Worm (Caenorhabditis elegans) whole organism, L1 larva: ENCODE results near the gene C44B11.1.

Experiments used
- C04F5.9 ChIP-seq: sonication (generic microtip); optimal IDR thresholded peaks from 2 replicates; lab custom pipeline; 2016; ENCODE audit warnings: missing genetic modification characterization, missing compliant biosample characterization
- F16B12.6 ChIP-seq: fragments of 150-350 bp; optimal IDR thresholded peaks from 2 replicates; lab custom pipeline; 2014; ENCODE audit warnings: missing biosample characterization, missing genetic modification characterization
- Y116A8C.19 ChIP-seq: sonication (generic microtip); optimal IDR thresholded peaks from 2 replicates; lab custom pipeline; 2016; ENCODE audit warnings: missing compliant biosample characterization, missing genetic modification characterization, borderline replicate concordance
- aha-1 ChIP-seq: fragments of 150-350 bp; optimal IDR thresholded peaks from 2 replicates; lab custom pipeline; 2014; ENCODE audit warnings: missing biosample characterization, missing genetic modification characterization
- blmp-1 ChIP-seq: fragments of 150-350 bp; optimal IDR thresholded peaks from 2 replicates; lab custom pipeline; 2014; ENCODE audit warnings: missing biosample characterization, missing genetic modification characterization
- ceh-63 ChIP-seq: fragments of 200-800 bp; sonication (Bioruptor generic); optimal IDR thresholded peaks from 2 replicates; lab custom pipeline; 2018; ENCODE audit warnings: mild to moderate bottlenecking, missing genetic modification characterization, missing compliant biosample characterization
- ceh-88 ChIP-seq: fragments of 200-800 bp; sonication (Bioruptor generic); IDR thresholded peaks from 2 replicates; pipeline ENCODE4 v1.3.6; 2022; ENCODE audit warnings: missing genetic modification characterization, missing compliant biosample characterization
- ceh-90 ChIP-seq: sonication (generic microtip); optimal IDR thresholded peaks from 2 replicates; lab custom pipeline; 2016; ENCODE audit warnings: missing genetic modification characterization, missing compliant biosample characterization
- ces-1 ChIP-seq: fragments of 150-350 bp; optimal IDR thresholded peaks from 2 replicates; lab custom pipeline; 2014; ENCODE audit warnings: missing biosample characterization, missing genetic modification reagents, missing genetic modification characterization
- dpl-1 ChIP-seq, 3 experiments: fragments of 150-350 bp in 2 of 3; sonication (generic microtip) in 1 of 3; optimal IDR thresholded peaks; 2 replicates each; lab custom pipeline; 2014 to 2017; ENCODE audit warnings: missing biosample characterization in 3 of 3, missing genetic modification characterization in 3 of 3, missing genetic modification reagents in 3 of 3
- dsc-1 ChIP-seq: sonication (generic microtip); optimal IDR thresholded peaks from 2 replicates; lab custom pipeline; 2016; ENCODE audit warnings: mild to moderate bottlenecking, missing genetic modification characterization, missing compliant biosample characterization
- efl-1 ChIP-seq, 4 experiments: fragments of 150-350 bp; optimal IDR thresholded peaks in 3 of 4; peaks in 1 of 4; 1 replicate in 1 of 4; 2 replicates in 3 of 4; lab custom pipeline; 2014; ENCODE audit warnings: missing biosample characterization in 2 of 4, missing genetic modification characterization in 2 of 4, missing genetic modification reagents in 2 of 4
- efl-3 ChIP-seq: fragments of 200-800 bp; sonication (Bioruptor generic); optimal IDR thresholded peaks from 2 replicates; lab custom pipeline; 2018; ENCODE audit warnings: mild to moderate bottlenecking, missing genetic modification characterization, missing compliant biosample characterization
- egl-27 ChIP-seq, 2 experiments: fragments of 150-350 bp in 1 of 2; sonication (generic microtip); optimal IDR thresholded peaks; 3 replicates each; lab custom pipeline; 2017 to 2018; ENCODE audit warnings: missing biosample characterization in 2 of 2, missing genetic modification characterization in 2 of 2, missing genetic modification reagents in 2 of 2
- elt-2 ChIP-seq: sonication (generic microtip); optimal IDR thresholded peaks from 2 replicates; lab custom pipeline; 2016; ENCODE audit warnings: missing genetic modification characterization, mild to moderate bottlenecking, inconsistent platforms, missing compliant biosample characterization, missing genetic modification reagents
- elt-3 ChIP-seq, 6 experiments: fragments of 150-350 bp in 1 of 6; sonication (generic microtip); optimal IDR thresholded peaks; 2 replicates each; lab custom pipeline; 2017 to 2018; ENCODE audit warnings: missing biosample characterization in 6 of 6, missing genetic modification characterization in 6 of 6, inconsistent platforms in 1 of 6
- ets-5 ChIP-seq: fragments of 200-800 bp; sonication (Bioruptor generic); IDR thresholded peaks from 2 replicates; pipeline ENCODE4 v1.3.6; 2022; ENCODE audit warnings: missing genetic modification characterization, missing compliant biosample characterization
- fkh-4 ChIP-seq: sonication (generic microtip); optimal IDR thresholded peaks from 2 replicates; lab custom pipeline; 2016; ENCODE audit warnings: missing compliant biosample characterization, missing genetic modification characterization, borderline replicate concordance
- fkh-8 ChIP-seq: sonication (generic microtip); optimal IDR thresholded peaks from 2 replicates; lab custom pipeline; 2016; ENCODE audit warnings: mild to moderate bottlenecking, missing genetic modification characterization, missing compliant biosample characterization
- fos-1 ChIP-seq: fragments of 150-350 bp; optimal IDR thresholded peaks from 2 replicates; lab custom pipeline; 2014; ENCODE audit warnings: missing biosample characterization, missing genetic modification characterization
- grh-1 ChIP-seq: fragments of 200-800 bp; sonication (Bioruptor generic); IDR thresholded peaks from 2 replicates; pipeline ENCODE4 v1.3.6; 2022; ENCODE audit warnings: missing genetic modification reagents, missing genetic modification characterization, missing compliant biosample characterization
- hlh-17 ChIP-seq: fragments of 200-800 bp; sonication (Bioruptor generic); optimal IDR thresholded peaks from 2 replicates; lab custom pipeline; 2018; ENCODE audit warnings: missing genetic modification characterization, mild to moderate bottlenecking, missing compliant biosample characterization, moderate library complexity, borderline replicate concordance
- irx-1 ChIP-seq: sonication (generic microtip); optimal IDR thresholded peaks from 2 replicates; lab custom pipeline; 2016; ENCODE audit warnings: missing genetic modification characterization, missing compliant biosample characterization
- lin-13 ChIP-seq: fragments of 150-350 bp; optimal IDR thresholded peaks from 2 replicates; lab custom pipeline; 2014; ENCODE audit warnings: missing biosample characterization, missing genetic modification reagents, missing genetic modification characterization
- lin-14 ChIP-seq: fragments of 200-800 bp; sonication (Bioruptor generic); optimal IDR thresholded peaks from 2 replicates; lab custom pipeline; 2018; ENCODE audit warnings: mild to moderate bottlenecking, missing genetic modification characterization, moderate library complexity, missing compliant biosample characterization
- lin-15B ChIP-seq: fragments of 150-350 bp; sonication (generic microtip); optimal IDR thresholded peaks from 3 replicates; lab custom pipeline; 2014; ENCODE audit warnings: missing biosample characterization, missing genetic modification characterization
- lir-3 ChIP-seq: sonication (generic microtip); optimal IDR thresholded peaks from 2 replicates; lab custom pipeline; 2016; ENCODE audit warnings: mild to moderate bottlenecking, missing genetic modification characterization, moderate library complexity, missing compliant biosample characterization; ENCODE audit not compliant: poor library complexity
- lsy-2 ChIP-seq, 2 experiments: fragments of 150-350 bp; optimal IDR thresholded peaks; 2 replicates each; lab custom pipeline; 2014; ENCODE audit warnings: missing biosample characterization in 2 of 2, missing genetic modification characterization in 2 of 2
- nhr-47 ChIP-seq: sonication (generic microtip); optimal IDR thresholded peaks from 2 replicates; lab custom pipeline; 2016; ENCODE audit warnings: mild to moderate bottlenecking, missing genetic modification characterization, moderate library complexity, missing compliant biosample characterization
- nhr-85 ChIP-seq: sonication (generic microtip); peaks from one replicate; lab custom pipeline; 2016; ENCODE audit warnings: missing genetic modification characterization, inconsistent platforms, missing compliant biosample characterization
- nhr-90 ChIP-seq: sonication (generic microtip); optimal IDR thresholded peaks from 2 replicates; lab custom pipeline; 2016; ENCODE audit warnings: mild to moderate bottlenecking, missing genetic modification characterization, missing compliant biosample characterization; ENCODE audit not compliant: poor library complexity
- pag-3 ChIP-seq: sonication (generic microtip); optimal IDR thresholded peaks from 2 replicates; lab custom pipeline; 2017; ENCODE audit warnings: missing genetic modification characterization, mild to moderate bottlenecking, missing compliant biosample characterization, antibody characterized with exemption, borderline replicate concordance; ENCODE audit not compliant: insufficient read depth
- pax-3 ChIP-seq: fragments of 200-800 bp; sonication (Bioruptor generic); optimal IDR thresholded peaks from 2 replicates; lab custom pipeline; 2018; ENCODE audit warnings: mild to moderate bottlenecking, missing genetic modification characterization, moderate library complexity, missing compliant biosample characterization
- skn-1 ChIP-seq: fragments of 150-350 bp; optimal IDR thresholded peaks from 2 replicates; lab custom pipeline; 2014; ENCODE audit warnings: missing biosample characterization, missing genetic modification characterization
- sox-4 ChIP-seq: sonication (generic microtip); optimal IDR thresholded peaks from 2 replicates; lab custom pipeline; 2016; ENCODE audit warnings: missing genetic modification characterization, missing compliant biosample characterization
- sup-37 ChIP-seq: fragments of 200-800 bp; sonication (Bioruptor generic); optimal IDR thresholded peaks from 2 replicates; lab custom pipeline; 2018; ENCODE audit warnings: mild to moderate bottlenecking, missing genetic modification characterization, missing compliant biosample characterization
- swsn-7 ChIP-seq: sonication (generic microtip); optimal IDR thresholded peaks from 2 replicates; lab custom pipeline; 2016; ENCODE audit warnings: missing genetic modification characterization, missing compliant biosample characterization
- tbx-2 ChIP-seq: sonication (generic microtip); optimal IDR thresholded peaks from 2 replicates; lab custom pipeline; 2016; ENCODE audit warnings: missing genetic modification characterization, missing compliant biosample characterization
- unc-130 ChIP-seq: fragments of 150-350 bp; optimal IDR thresholded peaks from 2 replicates; lab custom pipeline; 2017; ENCODE audit warnings: missing biosample characterization, missing genetic modification characterization, inconsistent platforms
- unc-86 ChIP-seq: sonication (generic microtip); optimal IDR thresholded peaks from 2 replicates; lab custom pipeline; 2016; ENCODE audit warnings: missing genetic modification characterization, missing compliant biosample characterization
- unc-98 ChIP-seq: fragments of 200-800 bp; sonication (Bioruptor generic); IDR thresholded peaks from 2 replicates; pipeline ENCODE4 v1.3.6; 2022; ENCODE audit warnings: missing genetic modification characterization, missing compliant biosample characterization
- xbp-1 ChIP-seq: sonication (generic microtip); optimal IDR thresholded peaks from 2 replicates; lab custom pipeline; 2016; ENCODE audit warnings: missing genetic modification characterization, missing compliant biosample characterization
- zip-4 ChIP-seq: fragments of 200-800 bp; sonication (Bioruptor generic); optimal IDR thresholded peaks from 2 replicates; lab custom pipeline; 2018; ENCODE audit warnings: mild to moderate bottlenecking, missing genetic modification characterization, moderate library complexity, missing compliant biosample characterization

Gene C44B11.1

ce11 chrIII:3197904-3198303, 42.8 kb downstream of the C44B11.1 start:
- no peak for TF ChIP-seq nhr-90 (tag; lab: Kevin White, UChicago)
- TF ChIP-seq unc-98 (GFP tag; lab: Robert Waterston, UW) = no peak
- no peak for TF ChIP-seq efl-1 (optimal IDR thresholded peaks at IDR 0.05; lab: Kevin White, UChicago)
- no peak for TF ChIP-seq efl-1 (GFP tag; optimal IDR thresholded peaks at IDR 0.05 in 1 of 2; lab: Kevin White, UChicago)
- no peak for TF ChIP-seq aha-1 (tag; lab: Kevin White, UChicago)
- TF ChIP-seq blmp-1 (tag; lab: Kevin White, UChicago) = no peak
- no peak for TF ChIP-seq ceh-88 (GFP tag; lab: Robert Waterston, UW)
- no peak for TF ChIP-seq irx-1
- no peak for TF ChIP-seq Y116A8C.19 (tag; lab: Kevin White, UChicago)
- TF ChIP-seq ceh-63 (GFP tag; lab: Kevin White, UChicago) = no peak
- TF ChIP-seq dpl-1 (GFP tag; optimal IDR thresholded peaks at IDR 0.05; lab: Kevin White, UChicago) = no peak
- TF ChIP-seq efl-3 (GFP tag; lab: Kevin White, UChicago) = no peak
- TF ChIP-seq dsc-1 (tag; lab: Kevin White, UChicago) = no peak
- TF ChIP-seq F16B12.6 = no peak
- TF ChIP-seq sox-4 = no peak
- TF ChIP-seq xbp-1 (tag; lab: Kevin White, UChicago) = no peak
- no peak for TF ChIP-seq nhr-47 (tag; lab: Kevin White, UChicago)
- no peak for TF ChIP-seq unc-86 (tag; lab: Kevin White, UChicago)
- no peak for TF ChIP-seq elt-2 (tag; lab: Kevin White, UChicago)
- no peak for TF ChIP-seq lin-14
- no peak for TF ChIP-seq lsy-2 (tag; optimal IDR thresholded peaks at IDR 0.05; lab: Kevin White, UChicago)
- TF ChIP-seq, all 84 proteins: peak for 0

ce11 chrIII:3198307-3198706, 43.2 kb downstream of the C44B11.1 start, which contains the start of gene R148.7:
TSS of gene R148.7 (minus strand) at chrIII:3198407.
- no peak for TF ChIP-seq pax-3 (tag; lab: Kevin White, UChicago)
- no peak for TF ChIP-seq efl-1 (optimal IDR thresholded peaks at IDR 0.05; lab: Kevin White, UChicago)
- TF ChIP-seq efl-1 (GFP tag; optimal IDR thresholded peaks at IDR 0.05 in 1 of 2; lab: Kevin White, UChicago) = peak in 1 of 2 experiments; percentile 43

ce11 chrIII:3199416-3199815, 44.3 kb downstream of the C44B11.1 start, which contains the start of gene heh-1:
TSS of gene heh-1 (minus strand) at chrIII:3199516.
- TF ChIP-seq grh-1 (no peak), ceh-90 (tag; lab: Kevin White, UChicago) (no peak), nhr-85 (no peak), Y116A8C.19 (tag; lab: Kevin White, UChicago) (no peak), fos-1 (tag; lab: Kevin White, UChicago) (no peak), skn-1 (tag; lab: Kevin White, UChicago) (no peak), elt-3 (tag; optimal IDR thresholded peaks at IDR 0.05; lab: Kevin White, UChicago) (no peak), nhr-90 (tag; lab: Kevin White, UChicago) (no peak), lin-13 (GFP tag; lab: Kevin White, UChicago) (no peak), hlh-17 (GFP tag; lab: Kevin White, UChicago) (no peak)

ce11 chrIII:3200563-3200962, 45.5 kb downstream of the C44B11.1 start:
- TF ChIP-seq lin-13 (GFP tag; lab: Kevin White, UChicago) (no peak), skn-1 (tag; lab: Kevin White, UChicago) (no peak), xbp-1 (tag; lab: Kevin White, UChicago) (no peak), ets-5 (GFP tag; lab: Robert Waterston, UW) (no peak), dpl-1 (GFP tag; optimal IDR thresholded peaks at IDR 0.05; lab: Kevin White, UChicago) (no peak), zip-4 (GFP tag; lab: Kevin White, UChicago) (no peak), egl-27 (tag; optimal IDR thresholded peaks at IDR 0.05; lab: Kevin White, UChicago) (no peak), fkh-4 (tag; lab: Kevin White, UChicago) (no peak), ces-1 (GFP tag; lab: Kevin White, UChicago) (no peak), unc-130 (no peak), lin-14 (peak; percentile 77), efl-3 (GFP tag; lab: Kevin White, UChicago) (no peak), fkh-8 (tag; lab: Kevin White, UChicago) (no peak), swsn-7 (tag; lab: Kevin White, UChicago) (no peak), tbx-2 (tag; lab: Kevin White, UChicago) (no peak), F16B12.6 (no peak), aha-1 (tag; lab: Kevin White, UChicago) (no peak), dsc-1 (tag; lab: Kevin White, UChicago) (no peak), sup-37 (GFP tag; lab: Kevin White, UChicago) (no peak), unc-86 (tag; lab: Kevin White, UChicago) (no peak), nhr-47 (tag; lab: Kevin White, UChicago) (no peak), lin-15B (no peak), C04F5.9 (tag; lab: Kevin White, UChicago) (no peak), lir-3 (no peak), pag-3 (tag; lab: Kevin White, UChicago) (peak; percentile 16)
